Worm (Caenorhabditis elegans) whole organism, L4/young adult: ENCODE data around the gene F01F1.3.

Experiments
- W03F9.2 ChIP-seq: fragments of 150-350 bp; optimal IDR thresholded peaks from 2 replicates; lab custom pipeline; 2014; ENCODE audit warnings: missing biosample characterization, missing genetic modification characterization
- him-1 ChIP-seq: sonication (generic microtip); optimal IDR thresholded peaks from 2 replicates; lab custom pipeline; 2016; ENCODE audit warnings: missing genotype, missing genetic modification reagents, missing genetic modification characterization, missing compliant biosample characterization

DNA sequence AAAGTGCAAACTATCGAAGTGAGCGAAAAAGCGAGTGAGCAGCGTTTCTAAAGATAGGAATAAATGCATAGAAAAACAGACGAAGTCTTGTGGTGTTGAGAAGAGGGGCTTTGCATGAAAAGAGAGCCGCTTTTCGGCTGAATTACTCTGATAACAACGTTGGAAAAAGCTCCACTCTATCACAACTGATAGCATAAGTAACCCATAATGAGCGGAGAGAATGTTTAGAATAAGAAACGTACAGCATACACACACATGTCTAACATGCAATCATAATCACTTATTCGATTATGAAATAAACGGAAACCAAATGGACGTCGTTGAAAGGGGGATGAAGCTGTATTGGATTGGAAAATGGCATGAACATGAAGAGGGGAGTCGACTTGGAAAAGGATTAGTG, 31.5 kb upstream of the F01F1.3 start:
- no peak for TF ChIP-seq W03F9.2 (tag; lab: Kevin White, UChicago)
- TF ChIP-seq him-1 (tag; lab: Kevin White, UChicago): no peak
